Fruit fly (Drosophila melanogaster) whole organism, wandering third instar larva: Measurements from ENCODE around the gene gcm2.

Source experiments
- CG32264 ChIP-seq: fragments of 200-800 bp; sonication (Bioruptor generic); optimal IDR thresholded peaks from 2 replicates; lab custom pipeline; 2016; ENCODE audit warnings: missing biosample characterization, missing genetic modification characterization
- CG9705 ChIP-seq: fragments of 200-800 bp; sonication (Bioruptor generic); optimal IDR thresholded peaks from 2 replicates; lab custom pipeline; 2018; ENCODE audit warnings: missing biosample characterization, mild to moderate bottlenecking, missing genetic modification characterization
- CrebA ChIP-seq: fragments of 200-800 bp; sonication (Bioruptor generic); optimal IDR thresholded peaks from 2 replicates; lab custom pipeline; 2016; ENCODE audit warnings: missing biosample characterization, mild to moderate bottlenecking, missing genetic modification characterization, borderline replicate concordance
- Dfd ChIP-seq: fragments of >200 bp; optimal IDR thresholded peaks from 2 replicates; lab custom pipeline; 2017; ENCODE audit warnings: missing biosample characterization, missing genetic modification characterization
- Dif ChIP-seq: fragments of 200-275, 200-300 bp; sonication (Bioruptor generic); optimal IDR thresholded peaks from 2 replicates; lab custom pipeline; 2018; ENCODE audit warnings: missing biosample characterization, missing genetic modification characterization; ENCODE audit not compliant: partially characterized antibody
- GATAd ChIP-seq: sonication (Bioruptor generic); optimal IDR thresholded peaks from 2 replicates; lab custom pipeline; 2016; ENCODE audit warnings: missing biosample characterization, missing genetic modification characterization
- HLH106 ChIP-seq: fragments of 200-800 bp; optimal IDR thresholded peaks from 3 replicates; lab custom pipeline; 2019; ENCODE audit warnings: missing biosample characterization, mild to moderate bottlenecking, missing genetic modification characterization, moderate library complexity
- Hnf4 ChIP-seq: fragments of 200-800 bp; sonication (Bioruptor generic); optimal IDR thresholded peaks from 2 replicates; lab custom pipeline; 2016; ENCODE audit warnings: missing biosample characterization, mild to moderate bottlenecking, missing genetic modification characterization
- Hr78 ChIP-seq: fragments of >200 bp; optimal IDR thresholded peaks from 2 replicates; lab custom pipeline; 2017; ENCODE audit warnings: missing biosample characterization, missing genetic modification characterization
- Hr83 ChIP-seq: fragments of 200-300 bp; sonication (Bioruptor generic); optimal IDR thresholded peaks from 2 replicates; lab custom pipeline; 2016; ENCODE audit warnings: missing biosample characterization, mild to moderate bottlenecking, missing genetic modification characterization, moderate library complexity; ENCODE audit not compliant: poor library complexity, severe bottlenecking
- Jra ChIP-seq: sonication (Bioruptor generic); optimal IDR thresholded peaks from 2 replicates; lab custom pipeline; 2016; ENCODE audit warnings: missing biosample characterization, missing genetic modification characterization
- Myc ChIP-seq: fragments of >200 bp; optimal IDR thresholded peaks from 2 replicates; lab custom pipeline; 2017
- N ChIP-seq: fragments of >200 bp; optimal IDR thresholded peaks from 2 replicates; lab custom pipeline; 2018; ENCODE audit warnings: missing biosample characterization, missing external identifiers, missing genetic modification characterization
- OdsH ChIP-seq: fragments of 200-800 bp; sonication (Bioruptor generic); optimal IDR thresholded peaks from 2 replicates; lab custom pipeline; 2016; ENCODE audit warnings: missing biosample characterization, mild to moderate bottlenecking, missing genetic modification characterization
- Sp1 ChIP-seq: fragments of 200-800 bp; sonication (Bioruptor generic); optimal IDR thresholded peaks from 3 replicates; lab custom pipeline; 2019; ENCODE audit warnings: missing biosample characterization, mild to moderate bottlenecking, missing genetic modification characterization, moderate library complexity
- Vsx2 ChIP-seq: fragments of 200-300, 225-300 bp; sonication (Bioruptor generic); optimal IDR thresholded peaks from 2 replicates; lab custom pipeline; 2018; ENCODE audit warnings: missing biosample characterization, missing genetic modification characterization; ENCODE audit not compliant: partially characterized antibody
- br ChIP-seq: fragments of 200-800 bp; sonication (Bioruptor generic); optimal IDR thresholded peaks from 2 replicates; lab custom pipeline; 2016; ENCODE audit warnings: missing biosample characterization, missing genetic modification characterization
- dl ChIP-seq, 2 experiments: fragments of 175-275, 200-275 bp in 1 of 2; fragments of 200-275 bp in 1 of 2; sonication (Bioruptor generic); optimal IDR thresholded peaks; lab custom pipeline; 2018; ENCODE audit warnings: mild to moderate bottlenecking in 2 of 2, missing biosample characterization in 2 of 2, missing genetic modification characterization in 2 of 2, moderate library complexity in 2 of 2; ENCODE audit not compliant: partially characterized antibody in 2 of 2, insufficient read depth in 1 of 2
- dmrt93B ChIP-seq: fragments of 200-800 bp; sonication (Bioruptor generic); optimal IDR thresholded peaks from 2 replicates; lab custom pipeline; 2018; ENCODE audit warnings: missing biosample characterization, mild to moderate bottlenecking, missing genetic modification characterization
- dsf ChIP-seq: sonication (Bioruptor generic); optimal IDR thresholded peaks from 2 replicates; lab custom pipeline; 2016; ENCODE audit warnings: missing biosample characterization, missing genetic modification characterization, borderline replicate concordance
- ey ChIP-seq: fragments of 200-800 bp; sonication (Bioruptor generic); optimal IDR thresholded peaks from 2 replicates; lab custom pipeline; 2016; ENCODE audit warnings: missing biosample characterization, missing genetic modification characterization
- foxo ChIP-seq, 2 experiments: fragments of 200-800 bp; sonication (Bioruptor generic); optimal IDR thresholded peaks; 2 replicates in 1 of 2; 3 replicates in 1 of 2; lab custom pipeline; 2016 to 2017; ENCODE audit warnings: missing biosample characterization in 2 of 2, missing genetic modification characterization in 2 of 2
- fru ChIP-seq: fragments of 200-800 bp; sonication (Bioruptor generic); optimal IDR thresholded peaks from 3 replicates; lab custom pipeline; 2016; ENCODE audit warnings: missing biosample characterization, mild to moderate bottlenecking, missing genetic modification characterization
- h ChIP-seq: fragments of 200-800 bp; sonication (Bioruptor generic); optimal IDR thresholded peaks from 3 replicates; lab custom pipeline; 2016; ENCODE audit warnings: missing biosample characterization, mild to moderate bottlenecking, missing genetic modification characterization
- lola ChIP-seq: fragments of >200 bp; optimal IDR thresholded peaks from 2 replicates; lab custom pipeline; 2017; ENCODE audit warnings: missing biosample characterization, missing genetic modification characterization
- psq ChIP-seq: fragments of 200-800 bp; sonication (Bioruptor generic); optimal IDR thresholded peaks from 3 replicates; lab custom pipeline; 2017; ENCODE audit warnings: missing biosample characterization, mild to moderate bottlenecking, missing genetic modification characterization, moderate library complexity
- rgr ChIP-seq: fragments of 200-800 bp; sonication (Bioruptor generic); optimal IDR thresholded peaks from 3 replicates; lab custom pipeline; 2016; ENCODE audit warnings: missing biosample characterization, mild to moderate bottlenecking, missing genetic modification characterization
- sv ChIP-seq: fragments of 200-800 bp; sonication (Bioruptor generic); optimal IDR thresholded peaks from 3 replicates; lab custom pipeline; 2016; ENCODE audit warnings: missing biosample characterization, missing genetic modification characterization
- tai ChIP-seq: sonication (Bioruptor generic); optimal IDR thresholded peaks from 2 replicates; lab custom pipeline; 2016; ENCODE audit warnings: missing biosample characterization, missing genetic modification characterization
- usp ChIP-seq: fragments of >200 bp; optimal IDR thresholded peaks from 2 replicates; lab custom pipeline; 2017; ENCODE audit warnings: missing biosample characterization, missing genetic modification characterization
- woc ChIP-seq: sonication (Bioruptor generic); optimal IDR thresholded peaks from 2 replicates; lab custom pipeline; 2016; ENCODE audit warnings: missing biosample characterization, mild to moderate bottlenecking, missing genetic modification characterization

The gcm2 gene

dm6 chr2L:9607997-9608563 lies at the start of gene gcm2:
gcm2 (plus strand) TSS chr2L:9608562.
- TF ChIP-seq Dif (GFP tag; lab: Kevin White, UChicago) (peak; percentile 50), CG9705 (GFP tag; lab: Kevin White, UChicago) (no peak), dl (GFP tag; optimal IDR thresholded peaks at IDR 0.05; lab: Kevin White, UChicago; ENCODE audit: insufficient read depth in 1 of 2, partially characterized antibody in 2 of 2) (peak; percentile 20 to 27), CrebA (no peak)
- TF ChIP-seq, all 38 proteins: peak for 2

DNA sequence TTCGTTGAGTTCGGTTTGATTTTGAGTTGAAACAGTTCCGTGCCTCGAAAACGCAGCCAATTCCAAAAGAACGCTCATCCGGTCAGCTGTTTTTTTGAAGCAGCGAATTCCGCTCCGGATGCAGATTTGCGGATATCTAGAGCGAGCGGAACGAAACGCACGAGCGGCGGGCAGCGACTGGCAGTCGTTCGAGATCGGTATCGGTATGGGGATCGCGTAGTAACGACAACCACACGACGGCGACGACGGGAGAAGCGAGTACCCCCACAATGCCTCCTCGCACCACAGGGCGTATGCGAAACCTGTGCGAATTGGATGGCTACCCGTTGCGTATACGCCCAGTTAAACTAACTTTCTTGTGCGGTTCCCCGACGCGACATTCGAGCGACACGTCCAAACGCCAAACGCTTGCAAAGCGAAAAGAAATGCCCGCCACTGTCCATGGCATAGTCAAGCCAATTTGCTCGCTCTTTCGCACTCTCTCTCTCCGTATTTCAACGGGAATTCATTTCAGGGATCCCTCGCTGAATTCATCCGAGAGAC lies 48.2 kb upstream of the gcm2 start:
- TF ChIP-seq CrebA, result no peak
- no peak for TF ChIP-seq br (GFP tag; lab: Kevin White, UChicago)
- no peak for TF ChIP-seq lola
- TF ChIP-seq Dif (GFP tag; lab: Kevin White, UChicago), result no peak
- TF ChIP-seq Hnf4 (GFP tag; lab: Kevin White, UChicago), result no peak
- no peak for TF ChIP-seq dsf (GFP tag; lab: Kevin White, UChicago)
- TF ChIP-seq CG32264 (GFP tag; lab: Kevin White, UChicago), result no peak
- no peak for TF ChIP-seq foxo (GFP tag; optimal IDR thresholded peaks at IDR 0.05; lab: Kevin White, UChicago)
- no peak for TF ChIP-seq Vsx2
- TF ChIP-seq Hr83 (GFP tag; lab: Kevin White, UChicago), result no peak
- no peak for TF ChIP-seq Dfd (GFP tag; lab: Kevin White, UChicago)
- no peak for TF ChIP-seq tai (GFP tag; lab: Kevin White, UChicago)
- no peak for TF ChIP-seq sv (GFP tag; lab: Kevin White, UChicago)
- no peak for TF ChIP-seq woc
- TF ChIP-seq ey (GFP tag; lab: Kevin White, UChicago), result no peak
- TF ChIP-seq, all 38 proteins: peak for 0

DNA sequence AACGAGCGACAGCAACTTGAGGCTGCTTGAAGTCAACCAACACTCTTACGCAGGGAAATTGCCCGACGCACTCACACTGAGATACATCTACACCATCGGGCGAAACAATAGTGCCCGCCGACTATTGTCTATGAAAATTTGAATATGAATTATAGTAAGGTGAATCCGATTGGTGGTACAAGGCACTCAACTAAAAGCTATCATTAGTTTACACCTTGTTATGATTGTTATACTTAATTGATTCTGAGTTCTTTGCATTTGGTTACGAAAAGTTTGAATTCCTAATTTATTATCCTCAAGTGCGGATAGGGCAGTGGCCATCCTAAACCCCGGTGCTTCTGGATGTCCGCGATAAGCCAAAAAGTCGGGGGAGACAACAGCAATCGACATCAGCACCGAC lies 45.6 kb upstream of the gcm2 start:
- TF ChIP-seq psq (GFP tag; lab: Kevin White, UChicago), result no peak
- no peak for TF ChIP-seq Hr78 (GFP tag; lab: Kevin White, UChicago)
- no peak for TF ChIP-seq tai (GFP tag; lab: Kevin White, UChicago)
- no peak for TF ChIP-seq dsf (GFP tag; lab: Kevin White, UChicago)
- TF ChIP-seq fru (GFP tag; lab: Kevin White, UChicago), result no peak

dm6 chr2L:9564527-9564926 lies 43.8 kb upstream of the gcm2 start:
- TF ChIP-seq woc (no peak), ey (GFP tag; lab: Kevin White, UChicago) (peak; percentile 19), HLH106 (tag; lab: Kevin White, UChicago) (peak; percentile 48), Sp1 (GFP tag; lab: Kevin White, UChicago) (no peak), GATAd (no peak), OdsH (no peak), tai (GFP tag; lab: Kevin White, UChicago) (no peak), rgr (GFP tag; lab: Kevin White, UChicago) (peak; percentile 31), foxo (GFP tag; optimal IDR thresholded peaks at IDR 0.05; lab: Kevin White, UChicago) (peak in 1 of 2 experiments; percentile 43), h (GFP tag; lab: Kevin White, UChicago) (peak; percentile 40), Myc (lab: Kevin White, UChicago) (no peak), psq (GFP tag; lab: Kevin White, UChicago) (peak; percentile 1), Vsx2 (no peak), sv (GFP tag; lab: Kevin White, UChicago) (peak; percentile 8)

- TF ChIP-seq dmrt93B (GFP tag; lab: Kevin White, UChicago) (no peak), OdsH (no peak), HLH106 (tag; lab: Kevin White, UChicago) (no peak), rgr (GFP tag; lab: Kevin White, UChicago) (no peak), N (GFP tag; lab: Kevin White, UChicago) (no peak), Dif (GFP tag; lab: Kevin White, UChicago) (no peak), dsf (GFP tag; lab: Kevin White, UChicago) (no peak), Vsx2 (no peak), lola (no peak), sv (GFP tag; lab: Kevin White, UChicago) (no peak), Dfd (GFP tag; lab: Kevin White, UChicago) (no peak), fru (GFP tag; lab: Kevin White, UChicago) (no peak), usp (GFP tag; lab: Kevin White, UChicago) (no peak), Jra (no peak), Sp1 (GFP tag; lab: Kevin White, UChicago) (no peak), foxo (GFP tag; optimal IDR thresholded peaks at IDR 0.05; lab: Kevin White, UChicago) (no peak), woc (no peak)
Measured at dm6 chr2L:9565387-9565786, 43.0 kb upstream of the gcm2 start, which contains the start of gene CG46468. CG46468 (minus strand) TSS chr2L:9565438.
